Fruit fly (Drosophila melanogaster): ENCODE data around the gene CecC.

The CecC gene

DNA sequence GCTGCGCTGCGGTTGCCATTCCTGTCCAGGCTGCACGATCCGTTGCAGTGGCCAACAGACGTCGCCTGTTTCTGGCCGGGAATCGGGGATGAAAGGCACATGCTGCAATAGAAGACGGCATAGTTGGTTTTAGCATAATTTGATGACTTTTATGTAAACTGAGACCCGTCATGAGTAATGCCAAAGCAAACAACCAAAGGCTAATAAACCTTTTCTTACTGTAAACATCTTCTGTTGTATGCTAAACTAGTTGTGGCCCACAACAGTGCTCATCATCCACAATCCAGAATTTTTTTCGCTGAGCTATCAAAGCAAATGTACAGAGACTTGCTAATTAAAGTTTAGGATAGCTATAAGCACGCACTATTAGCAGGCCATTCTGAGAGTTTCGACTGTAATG is 17.5 kb upstream of the CecC start:
- TF ChIP-seq CG4318 (GFP tag; optimal IDR thresholded peaks at IDR 0.05) (no peak), fkh (GFP tag; optimal IDR thresholded peaks at IDR 0.05) (peak; percentile 85)

DNA sequence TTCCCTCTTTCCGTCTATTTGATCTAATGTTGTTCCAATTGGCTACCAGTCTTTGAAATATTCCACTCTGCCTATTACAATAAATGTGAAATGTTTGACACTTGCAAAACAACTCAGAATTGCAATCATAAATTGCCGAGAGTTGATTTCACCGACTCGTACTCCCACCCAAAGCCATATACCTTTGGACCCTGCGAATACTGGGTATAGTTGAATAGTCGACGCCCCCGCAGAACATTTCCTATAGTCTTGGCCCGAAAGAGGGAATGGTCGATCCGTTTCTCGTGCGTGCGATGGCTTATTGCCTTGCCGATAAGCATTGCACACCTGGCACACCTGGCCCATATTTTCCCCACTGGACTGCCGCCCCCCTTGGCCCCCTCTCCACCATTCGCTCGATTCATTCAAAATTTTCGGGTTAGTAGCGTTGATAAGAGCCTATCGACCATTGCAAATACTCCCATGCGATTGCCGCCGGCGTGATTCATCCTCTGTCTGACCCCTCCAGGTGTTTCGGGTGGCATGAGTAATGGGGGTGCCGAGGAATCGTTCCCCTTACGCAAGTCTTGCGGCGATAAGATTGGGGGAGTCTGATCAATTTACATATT is 16.1 kb upstream of the CecC start:
- TF ChIP-seq CG1621 (tag; optimal IDR thresholded peaks at IDR 0.05) (no peak), acj6 (GFP tag; optimal IDR thresholded peaks at IDR 0.05) (no peak), CG6276 (GFP tag; optimal IDR thresholded peaks at IDR 0.05) (no peak), pdm3 (GFP tag; optimal IDR thresholded peaks at IDR 0.05) (no peak), CG11294 (GFP tag; IDR thresholded peaks at IDR 0.05) (no peak), fd59A (GFP tag; optimal IDR thresholded peaks at IDR 0.05) (no peak), vri (GFP tag; optimal IDR thresholded peaks at IDR 0.05) (peak; percentile 91), CG10631 (GFP tag; optimal IDR thresholded peaks at IDR 0.05) (no peak), topi (GFP tag; optimal IDR thresholded peaks at IDR 0.05) (no peak), Eip78C (GFP tag) (peak; percentile 5), cyc (GFP tag; optimal IDR thresholded peaks at IDR 0.05) (no peak), CG4318 (GFP tag; optimal IDR thresholded peaks at IDR 0.05) (no peak), fkh (GFP tag; optimal IDR thresholded peaks at IDR 0.05) (peak; percentile 5)

DNA sequence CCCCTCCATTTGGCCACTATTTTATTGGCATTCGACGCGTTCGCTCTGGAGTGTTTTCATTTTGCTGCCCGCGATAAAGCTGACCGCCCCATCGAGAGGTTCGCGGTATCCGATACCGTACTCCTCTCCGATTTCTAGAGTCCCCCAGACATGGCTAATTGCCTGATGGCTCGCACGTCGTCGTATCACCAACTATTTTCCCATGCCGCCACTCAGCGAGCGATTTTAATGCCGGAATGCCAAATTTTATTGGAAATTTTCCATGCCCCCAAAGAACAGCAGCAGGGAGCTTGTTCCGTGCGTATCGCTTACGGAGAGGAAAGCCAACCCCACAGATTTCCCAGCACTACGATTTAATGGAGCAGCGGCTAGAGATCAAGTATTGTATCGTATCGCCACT is 15.2 kb upstream of the CecC start:
- TF ChIP-seq CG6808 (GFP tag; optimal IDR thresholded peaks at IDR 0.05) (no peak), Eip75B (GFP tag; optimal IDR thresholded peaks at IDR 0.05) (no peak), fd59A (GFP tag; optimal IDR thresholded peaks at IDR 0.05) (no peak), Hr4 (GFP tag; optimal IDR thresholded peaks at IDR 0.05) (no peak), Lpt (GFP tag; optimal IDR thresholded peaks at IDR 0.05) (no peak), CG11294 (GFP tag; IDR thresholded peaks at IDR 0.05) (no peak), salr (GFP tag; optimal IDR thresholded peaks at IDR 0.05) (no peak), CG3919 (GFP tag; optimal IDR thresholded peaks at IDR 0.05) (no peak), svp (GFP tag) (no peak), CG4318 (GFP tag; optimal IDR thresholded peaks at IDR 0.05) (no peak), Sox14 (GFP tag; optimal IDR thresholded peaks at IDR 0.05) (no peak), CG31627 (GFP tag; optimal IDR thresholded peaks at IDR 0.05) (no peak), Hr39 (GFP tag; optimal IDR thresholded peaks at IDR 0.05) (no peak), CG8319 (GFP tag; optimal IDR thresholded peaks at IDR 0.05) (no peak), CG1621 (tag; optimal IDR thresholded peaks at IDR 0.05) (no peak), ss (GFP tag; optimal IDR thresholded peaks at IDR 0.05) (no peak), Blimp-1 (GFP tag; optimal IDR thresholded peaks at IDR 0.05) (no peak), achi (GFP tag; optimal IDR thresholded peaks at IDR 0.05) (no peak), CG8119 (GFP tag; IDR thresholded peaks at IDR 0.05) (no peak)

DNA sequence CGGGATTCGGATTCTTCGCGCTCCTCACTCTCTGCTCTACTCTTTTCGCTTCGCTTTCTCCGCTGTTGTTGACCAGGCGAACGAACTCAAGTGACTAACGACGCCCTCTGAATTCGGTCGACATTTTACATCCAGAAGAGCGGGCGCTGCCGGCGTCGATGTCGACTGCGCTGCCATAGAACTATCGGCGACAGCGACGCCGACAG is 13.5 kb upstream of the CecC start, which contains the start of gene CG9743:
Gene CG9743, minus strand, starts transcription at position 101 of the 206 bp plus-strand sequence.
- TF ChIP-seq CG3919 (GFP tag; optimal IDR thresholded peaks at IDR 0.05) (no peak), CG6854 (GFP tag; optimal IDR thresholded peaks at IDR 0.05) (no peak), dac (GFP tag; optimal IDR thresholded peaks at IDR 0.05) (no peak), esn (GFP tag; optimal IDR thresholded peaks at IDR 0.05) (no peak), Lpt (GFP tag; optimal IDR thresholded peaks at IDR 0.05) (no peak), spab (GFP tag; optimal IDR thresholded peaks at IDR 0.05) (no peak)

DNA sequence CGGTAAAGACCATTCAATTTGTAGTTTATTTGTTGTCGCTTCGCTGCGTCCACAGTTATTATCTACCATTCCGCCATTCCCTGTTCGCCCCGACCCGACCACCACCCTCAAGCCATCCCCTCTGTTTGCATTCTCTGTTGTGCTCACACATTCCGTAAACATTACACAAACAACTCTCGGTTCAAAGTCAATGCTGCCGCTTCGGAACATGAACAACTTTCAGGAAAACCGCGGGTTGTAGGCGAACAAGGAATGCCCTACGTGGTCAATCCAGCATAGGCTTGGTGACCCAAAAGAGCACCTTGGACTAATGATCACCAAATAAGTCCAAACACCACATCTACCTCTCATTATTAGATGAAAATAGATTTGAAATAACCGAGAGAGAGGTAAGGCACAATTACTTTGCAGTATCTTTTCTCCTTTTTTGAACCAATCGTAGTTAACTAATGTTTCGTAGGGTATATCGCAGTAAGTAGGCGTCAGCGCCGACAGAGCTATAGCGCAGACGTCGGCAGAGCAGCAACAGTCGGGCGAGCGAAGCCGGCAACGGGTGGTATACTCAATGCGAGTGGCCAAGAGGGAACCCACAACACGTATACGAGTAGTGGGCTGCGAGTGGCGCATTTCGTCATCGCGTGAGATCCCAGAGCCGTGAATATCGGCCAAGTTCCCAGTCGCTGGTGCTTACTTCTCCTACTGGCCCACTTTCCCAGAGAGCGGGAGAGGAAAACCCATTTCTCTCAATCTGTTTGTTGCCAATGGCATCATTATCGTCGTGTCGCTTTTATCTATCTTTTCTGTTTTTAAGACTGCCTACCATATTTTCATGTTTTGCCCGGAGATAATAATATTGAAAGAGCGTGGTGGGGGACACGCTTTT is 12.9 kb upstream of the CecC start:
- TF ChIP-seq CG1621 (tag; optimal IDR thresholded peaks at IDR 0.05) (peak; percentile 46), Ets21C (GFP tag; optimal IDR thresholded peaks at IDR 0.05) (no peak), Eip78C (GFP tag) (peak; percentile 94), Hr38 (GFP tag; optimal IDR thresholded peaks at IDR 0.05) (no peak), vri (GFP tag; optimal IDR thresholded peaks at IDR 0.05) (peak; percentile 24), Smox (GFP tag; optimal IDR thresholded peaks at IDR 0.05) (peak; percentile 33), CG34406 (GFP tag; optimal IDR thresholded peaks at IDR 0.05) (peak; percentile 58), pdm3 (GFP tag; optimal IDR thresholded peaks at IDR 0.05) (peak; percentile 69), lz (GFP tag; optimal IDR thresholded peaks at IDR 0.05) (peak; percentile 59), CG31627 (GFP tag; optimal IDR thresholded peaks at IDR 0.05) (peak; percentile 39), CG8319 (GFP tag; optimal IDR thresholded peaks at IDR 0.05) (peak; percentile 67), Lpt (GFP tag; optimal IDR thresholded peaks at IDR 0.05) (peak; percentile 80), CG6276 (GFP tag; optimal IDR thresholded peaks at IDR 0.05) (peak; percentile 84), CG10669 (GFP tag; optimal IDR thresholded peaks at IDR 0.05) (peak; percentile 72), Hr39 (GFP tag; optimal IDR thresholded peaks at IDR 0.05) (peak; percentile 40), salr (GFP tag; optimal IDR thresholded peaks at IDR 0.05) (peak in 1 of 2 experiments; percentile 63), CG11902 (GFP tag; optimal IDR thresholded peaks at IDR 0.05) (peak; percentile 69), CG7368 (GFP tag; optimal IDR thresholded peaks at IDR 0.05) (peak; percentile 70), CG8632 (GFP tag; optimal IDR thresholded peaks at IDR 0.05) (peak; percentile 14), svp (GFP tag) (peak; percentile 67), fkh (GFP tag; optimal IDR thresholded peaks at IDR 0.05) (peak; percentile 99)

Measured in whole organism, prepupa.